Worm (Caenorhabditis elegans): ENCODE data around the gene vha-20.

The vha-20 gene

ce11 chrX:14141344-14141841, 22.9 kb downstream of the vha-20 start:
- TF ChIP-seq F22D6.2 (tag; optimal IDR thresholded peaks at IDR 0.05) (no peak), snpc-3.4 (tag; optimal IDR thresholded peaks at IDR 0.05) (no peak), madf-6 (GFP tag; IDR thresholded peaks at IDR 0.05) (no peak), ztf-25 (GFP tag; IDR thresholded peaks at IDR 0.05) (no peak), Y79H2A.3 (GFP tag; conservative IDR thresholded peaks at IDR 0.05) (no peak), pha-4 (tag; optimal IDR thresholded peaks at IDR 0.05) (no peak), dpl-1 (GFP tag; optimal IDR thresholded peaks at IDR 0.05) (no peak), lin-35 (GFP tag; optimal IDR thresholded peaks at IDR 0.05) (no peak), zfh-2 (GFP tag; conservative IDR thresholded peaks at IDR 0.05) (no peak), ztf-22 (GFP tag; optimal IDR thresholded peaks at IDR 0.05) (no peak), gei-17 (GFP tag; optimal IDR thresholded peaks at IDR 0.05) (no peak), hsf-1 (GFP tag; IDR thresholded peaks at IDR 0.05) (no peak), akir-1 (GFP tag; optimal IDR thresholded peaks at IDR 0.05) (no peak), ceh-79 (tag; optimal IDR thresholded peaks at IDR 0.05) (no peak)

DNA sequence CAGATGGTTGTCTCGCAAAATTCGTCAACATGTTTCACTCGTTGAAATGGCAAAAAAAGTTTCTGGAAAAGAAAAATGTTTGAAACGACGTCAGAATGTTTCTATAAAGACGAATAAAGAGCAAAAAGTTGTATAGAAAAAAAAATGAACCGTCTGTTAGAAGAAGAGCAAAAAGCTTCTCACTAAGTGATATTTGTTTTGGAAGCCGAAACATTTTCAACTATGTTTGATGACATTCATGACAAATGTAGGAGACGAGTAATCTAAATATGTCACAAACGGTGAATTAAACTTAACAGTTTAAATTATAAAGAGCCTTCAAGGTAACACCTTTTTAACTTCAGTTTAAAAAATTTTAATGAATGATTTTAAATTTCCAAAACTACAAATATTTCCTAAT, 24.3 kb downstream of the vha-20 start, which contains the start of gene nkat-1:
Gene nkat-1 (minus strand): TSS at position 101 of the 400 bp plus-strand sequence.
- no peak for TF ChIP-seq nfya-1 (tag; optimal IDR thresholded peaks at IDR 0.05; ENCODE audit: borderline replicate concordance, insufficient read depth)
- no peak for TF ChIP-seq F57A8.1 (GFP tag; optimal IDR thresholded peaks at IDR 0.05)
- no peak for TF ChIP-seq bed-1 (GFP tag; IDR thresholded peaks at IDR 0.05)
- no peak for TF ChIP-seq sptf-2 (GFP tag; optimal IDR thresholded peaks at IDR 0.05)
- no peak for TF ChIP-seq him-1 (tag; optimal IDR thresholded peaks at IDR 0.05)
- TF ChIP-seq tbp1 (GFP tag; optimal IDR thresholded peaks at IDR 0.05), result no peak
- no peak for TF ChIP-seq tlf-1 (GFP tag; optimal IDR thresholded peaks at IDR 0.05)
- no peak for TF ChIP-seq ztf-25 (GFP tag; IDR thresholded peaks at IDR 0.05)
- TF ChIP-seq B0035.1 (tag; optimal IDR thresholded peaks at IDR 0.05), result no peak
- TF ChIP-seq madf-3 (GFP tag; IDR thresholded peaks at IDR 0.05), result no peak
- TF ChIP-seq lsy-27 (tag; optimal IDR thresholded peaks at IDR 0.05; ENCODE audit: borderline replicate concordance, insufficient read depth), result no peak
- no peak for TF ChIP-seq madf-6 (GFP tag; IDR thresholded peaks at IDR 0.05)
- no peak for TF ChIP-seq aptf-2 (GFP tag; conservative IDR thresholded peaks at IDR 0.05)
- no peak for TF ChIP-seq D2030.7 (GFP tag; IDR thresholded peaks at IDR 0.05)
- TF ChIP-seq ceh-100 (GFP tag; IDR thresholded peaks at IDR 0.05), result no peak
- no peak for TF ChIP-seq ceh-91 (GFP tag; IDR thresholded peaks at IDR 0.05)
- TF ChIP-seq ztf-28 (GFP tag; IDR thresholded peaks at IDR 0.05), result no peak

- TF ChIP-seq snpc-4 (GFP tag; optimal IDR thresholded peaks at IDR 0.05) (peak; percentile 1), snpc-4 (tag; optimal IDR thresholded peaks at IDR 0.05) (peak in 1 of 4 experiments; percentile 49), hmg-1.2 (GFP tag; IDR thresholded peaks at IDR 0.05) (peak; percentile 59), lin-26 (GFP tag; IDR thresholded peaks at IDR 0.05) (peak; percentile 77), egrh-3 (GFP tag; IDR thresholded peaks at IDR 0.05) (0 out of 2 replicates have a peak, but pooled peaks have one; percentile 12), tbp1 (GFP tag; optimal IDR thresholded peaks at IDR 0.05) (peak; percentile 90), pbrm-1 (GFP tag; IDR thresholded peaks at IDR 0.05) (peak; percentile 90), madf-6 (GFP tag; IDR thresholded peaks at IDR 0.05) (0 out of 2 replicates have a peak, but pooled peaks have one; percentile 29), B0261.1 (tag; optimal IDR thresholded peaks at IDR 0.05) (peak; percentile 70), dox-1 (GFP tag; IDR thresholded peaks at IDR 0.05) (peak; percentile 58), attf-6 (GFP tag; IDR thresholded peaks at IDR 0.05) (0 out of 2 replicates have a peak, but pooled peaks have one; percentile 34), ekl-4 (GFP tag; IDR thresholded peaks at IDR 0.05) (0 out of 2 replicates have a peak, but pooled peaks have one; percentile 40), D2030.7 (GFP tag; IDR thresholded peaks at IDR 0.05) (peak; percentile 88), nfyb-1 (GFP tag; IDR thresholded peaks at IDR 0.05) (peak; percentile 52; the same call in 1 of the 2 replicates), mcd-1 (GFP tag; IDR thresholded peaks at IDR 0.05) (0 out of 2 replicates have a peak, but pooled peaks have one; percentile 16), rpc-1 (optimal IDR thresholded peaks at IDR 0.05) (peak; percentile 47), rpc-1 (tag; optimal IDR thresholded peaks at IDR 0.05) (peak; percentile 67)
Observed at ce11 chrX:14136795-14137194, 27.5 kb downstream of the vha-20 start.

Data from whole organism, young adult.